In the genomic region with DNA sequence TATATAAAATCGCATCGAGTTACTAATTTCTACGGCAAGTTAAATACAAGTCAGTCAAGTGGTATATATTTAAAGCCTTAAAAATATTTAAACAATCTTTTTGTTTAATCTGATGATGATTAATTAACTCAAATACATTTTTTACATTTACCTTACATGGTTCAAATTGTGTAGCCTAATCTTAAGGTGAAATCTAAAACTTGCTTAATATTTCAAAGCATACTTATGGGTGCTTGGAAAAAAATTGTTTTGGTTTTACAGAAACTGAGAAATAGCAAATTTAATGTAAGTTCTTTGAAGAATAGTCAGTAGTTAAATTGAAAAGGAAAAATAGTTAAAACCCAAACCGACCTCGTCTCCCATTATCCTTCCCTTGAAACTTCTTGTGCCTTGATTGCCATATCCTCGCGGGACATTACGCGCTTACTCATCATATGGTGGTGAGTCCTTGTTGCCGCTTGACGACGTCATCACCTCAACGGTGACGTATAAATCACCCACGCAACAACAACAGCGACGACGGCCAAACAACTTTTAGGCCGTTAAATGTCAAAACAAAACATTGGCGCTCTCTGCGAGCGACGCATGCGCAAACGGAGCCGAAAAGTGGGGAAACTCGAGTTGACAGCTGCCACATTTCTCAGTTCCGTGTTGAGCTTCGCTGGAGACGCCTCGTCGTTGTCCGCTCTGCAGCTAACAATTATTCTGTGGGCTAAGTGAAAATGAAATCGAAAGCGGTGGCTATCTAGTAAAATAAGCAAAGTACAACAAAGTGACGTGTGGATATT, we compare ENCODE assay signal across 3 fruit fly cellular contexts.
TF ChIP-seq lines count a peak whose summit lies in the region.

No protein-coding gene starts in this region.

- TF ChIP-seq CTCF in whole organism, embryonic (GFP tag; optimal IDR thresholded peaks at IDR 0.05; lab: Kevin White, UChicago), result peak; percentile 62

TF ChIP-seq in whole organism, adult, 20 proteins besides CTCF, POLR2A, EP300 and RAD21:
- TF ChIP-seq toe (GFP tag; optimal IDR thresholded peaks at IDR 0.05; lab: Kevin White, UChicago) (no peak), pad (GFP tag; optimal IDR thresholded peaks at IDR 0.05; lab: Kevin White, UChicago) (peak; percentile 17), ovo (GFP tag; optimal IDR thresholded peaks at IDR 0.05; lab: Kevin White, UChicago) (no peak), cic (GFP tag; optimal IDR thresholded peaks at IDR 0.05; lab: Kevin White, UChicago) (no peak), bab1 (GFP tag; optimal IDR thresholded peaks at IDR 0.05; lab: Kevin White, UChicago) (peak; percentile 4)

TF ChIP-seq in whole organism, embryonic, 481 proteins besides CTCF, POLR2A, EP300 and RAD21 (continues in another document):
- TF ChIP-seq Bdp1 (GFP tag; optimal IDR thresholded peaks at IDR 0.05; lab: Kevin White, UChicago) (no peak), CG8281 (tag; optimal IDR thresholded peaks at IDR 0.05; lab: Kevin White, UChicago) (no peak), CG4820 (GFP tag; optimal IDR thresholded peaks at IDR 0.05; lab: Kevin White, UChicago) (no peak), pfk (GFP tag; optimal IDR thresholded peaks at IDR 0.05; lab: Kevin White, UChicago) (no peak), Hmr (GFP tag; optimal IDR thresholded peaks at IDR 0.05; lab: Kevin White, UChicago) (no peak), gsb-n (tag; optimal IDR thresholded peaks at IDR 0.05; lab: Kevin White, UChicago) (no peak), CG31441 (GFP tag; IDR thresholded peaks at IDR 0.05; lab: Robert Waterston, UW) (no peak), scrt (GFP tag; optimal IDR thresholded peaks at IDR 0.05; lab: Kevin White, UChicago) (peak; percentile 33), wek (GFP tag; optimal IDR thresholded peaks at IDR 0.05; lab: Kevin White, UChicago) (no peak), chif (GFP tag; optimal IDR thresholded peaks at IDR 0.05; lab: Kevin White, UChicago) (no peak), cad (GFP tag; optimal IDR thresholded peaks at IDR 0.05; lab: Kevin White, UChicago) (no peak), ab (GFP tag; optimal IDR thresholded peaks at IDR 0.05; lab: Kevin White, UChicago) (no peak), CG17186 (GFP tag; optimal IDR thresholded peaks at IDR 0.05; lab: Kevin White, UChicago) (no peak), so (GFP tag; IDR thresholded peaks at IDR 0.05; lab: Robert Waterston, UW) (no peak), bigmax (GFP tag; optimal IDR thresholded peaks at IDR 0.05; lab: Kevin White, UChicago) (no peak), CG4404 (GFP tag; IDR thresholded peaks at IDR 0.05; lab: Robert Waterston, UW) (no peak), seq (GFP tag; IDR thresholded peaks at IDR 0.05; lab: Robert Waterston, UW) (peak; percentile 40; the same call in 1 of the 2 replicates), z (GFP tag; IDR thresholded peaks at IDR 0.05; lab: Robert Waterston, UW) (no peak), CG13894 (tag; optimal IDR thresholded peaks at IDR 0.05; lab: Kevin White, UChicago) (peak; percentile 20), HLH54F (GFP tag; optimal IDR thresholded peaks at IDR 0.05; lab: Kevin White, UChicago) (no peak), CG2712 (tag; optimal IDR thresholded peaks at IDR 0.05; lab: Kevin White, UChicago) (no peak), CG17802 (tag; optimal IDR thresholded peaks at IDR 0.05; lab: Kevin White, UChicago) (no peak), Fer1 (GFP tag; optimal IDR thresholded peaks at IDR 0.05; lab: Kevin White, UChicago) (peak; percentile 61), H15 (GFP tag; IDR thresholded peaks at IDR 0.05; lab: Robert Waterston, UW) (no peak), Taf1 (GFP tag; IDR thresholded peaks at IDR 0.05; lab: Robert Waterston, UW) (no peak), CG32772 (GFP tag; IDR thresholded peaks at IDR 0.05; lab: Robert Waterston, UW) (no peak), Kr (GFP tag; optimal IDR thresholded peaks at IDR 0.05; lab: Kevin White, UChicago) (no peak), HmgD (GFP tag; optimal IDR thresholded peaks at IDR 0.05; lab: Kevin White, UChicago) (no peak), CG33213 (GFP tag; optimal IDR thresholded peaks at IDR 0.05; lab: Kevin White, UChicago) (no peak), hb (GFP tag; IDR thresholded peaks at IDR 0.05; lab: Robert Waterston, UW; ENCODE audit: partially characterized antibody) (no peak), tgo (GFP tag; IDR thresholded peaks at IDR 0.05; lab: Robert Waterston, UW) (no peak), CG3726 (GFP tag; IDR thresholded peaks at IDR 0.05; lab: Robert Waterston, UW) (no peak), MBD-R2 (GFP tag; IDR thresholded peaks at IDR 0.05; lab: Robert Waterston, UW) (no peak), Spps (tag; optimal IDR thresholded peaks at IDR 0.05; lab: Kevin White, UChicago) (no peak), mam (GFP tag; optimal IDR thresholded peaks at IDR 0.05; lab: Kevin White, UChicago) (no peak), insv (GFP tag; optimal IDR thresholded peaks at IDR 0.05; lab: Kevin White, UChicago) (no peak), h (optimal IDR thresholded peaks at IDR 0.05; lab: Kevin White, UChicago) (no peak), Mes4 (GFP tag; optimal IDR thresholded peaks at IDR 0.05; lab: Kevin White, UChicago) (no peak), esg (GFP tag; conservative IDR thresholded peaks at IDR 0.05; lab: Robert Waterston, UW) (no peak), D (optimal IDR thresholded peaks at IDR 0.05; lab: Kevin White, UChicago) (no peak), D (GFP tag; optimal IDR thresholded peaks at IDR 0.05; lab: Kevin White, UChicago) (no peak)

TF ChIP-seq in whole organism, wandering third instar larva, 38 proteins besides CTCF, POLR2A, EP300 and RAD21:
- TF ChIP-seq dsf (GFP tag; optimal IDR thresholded peaks at IDR 0.05; lab: Kevin White, UChicago; ENCODE audit: borderline replicate concordance) (no peak), HLH106 (tag; optimal IDR thresholded peaks at IDR 0.05; lab: Kevin White, UChicago) (no peak), Abd-B (GFP tag; optimal IDR thresholded peaks at IDR 0.05; lab: Kevin White, UChicago) (no peak), br (GFP tag; optimal IDR thresholded peaks at IDR 0.05; lab: Kevin White, UChicago) (no peak), Myc (optimal IDR thresholded peaks at IDR 0.05; lab: Kevin White, UChicago) (peak; percentile 80), Vsx2 (GFP tag; optimal IDR thresholded peaks at IDR 0.05; lab: Kevin White, UChicago; ENCODE audit: partially characterized antibody) (peak; percentile 68), woc (GFP tag; optimal IDR thresholded peaks at IDR 0.05; lab: Kevin White, UChicago) (no peak), OdsH (GFP tag; optimal IDR thresholded peaks at IDR 0.05; lab: Kevin White, UChicago) (no peak), pan (optimal IDR thresholded peaks at IDR 0.05; lab: Kevin White, UChicago) (no peak), tai (GFP tag; optimal IDR thresholded peaks at IDR 0.05; lab: Kevin White, UChicago) (no peak), CG32264 (GFP tag; optimal IDR thresholded peaks at IDR 0.05; lab: Kevin White, UChicago) (no peak), fru (GFP tag; optimal IDR thresholded peaks at IDR 0.05; lab: Kevin White, UChicago) (no peak), Dfd (GFP tag; optimal IDR thresholded peaks at IDR 0.05; lab: Kevin White, UChicago) (no peak), Jra (GFP tag; optimal IDR thresholded peaks at IDR 0.05; lab: Kevin White, UChicago) (no peak)
